Fruit fly (Drosophila melanogaster): ENCODE measurements around the gene CG7330.

CG7330 gene

DNA sequence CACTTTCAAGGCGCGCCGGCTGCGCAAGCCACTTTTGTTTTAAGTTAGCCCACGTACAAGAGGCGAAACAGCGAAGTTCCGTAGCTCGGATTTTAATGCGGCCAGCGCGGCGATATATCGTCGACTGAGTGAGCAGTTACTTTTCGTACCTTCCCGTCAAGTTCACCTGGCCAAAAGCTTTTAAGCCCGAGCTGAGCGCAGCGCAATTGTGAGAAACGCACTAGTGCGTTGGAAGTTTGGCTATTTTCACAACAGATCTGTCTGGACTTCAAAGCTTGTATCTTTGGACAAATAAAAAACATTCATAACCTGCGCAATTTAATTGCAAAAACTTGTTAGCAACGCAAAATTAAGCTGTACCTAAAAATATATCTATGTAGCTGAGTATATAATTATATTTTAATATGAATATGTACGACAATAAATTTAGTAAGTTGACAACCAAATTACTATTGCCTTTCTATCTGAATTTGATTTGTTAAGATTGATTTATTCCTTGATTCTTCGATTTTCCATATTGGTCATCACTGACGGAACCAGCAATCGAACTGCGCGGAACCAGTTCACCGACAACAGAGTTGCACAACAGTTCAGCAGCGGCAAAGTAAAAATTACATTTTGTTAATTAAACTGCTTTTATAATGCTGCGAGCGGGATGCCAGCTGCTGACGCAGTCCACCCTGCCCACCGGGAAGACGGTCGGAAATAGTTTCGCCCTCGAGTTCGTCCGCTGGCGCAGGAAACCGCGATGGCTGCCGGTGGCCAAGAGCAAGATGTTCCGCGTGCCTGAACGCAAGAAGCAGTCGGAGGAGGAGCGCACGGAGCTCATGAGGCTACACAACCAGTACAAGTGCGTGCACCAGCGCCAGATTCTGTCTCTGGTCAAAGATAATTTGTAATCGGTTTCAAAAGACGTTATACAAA lies 42.4 kb upstream of the CG7330 start, which contains the start of the genes CG13698 and mRpS26 (continued):
- TF ChIP-seq Eip93F (GFP tag; optimal IDR thresholded peaks at IDR 0.05) (peak; percentile 40), esn (GFP tag; optimal IDR thresholded peaks at IDR 0.05) (peak; percentile 74), CG11294 (GFP tag; IDR thresholded peaks at IDR 0.05) (peak; percentile 41; the same call in 1 of the 2 replicates), CG34406 (GFP tag; optimal IDR thresholded peaks at IDR 0.05) (peak; percentile 76), CG6276 (GFP tag; optimal IDR thresholded peaks at IDR 0.05) (no peak), topi (GFP tag; optimal IDR thresholded peaks at IDR 0.05) (peak; percentile 55), CG10669 (GFP tag; optimal IDR thresholded peaks at IDR 0.05) (peak; percentile 65), Smox (GFP tag; optimal IDR thresholded peaks at IDR 0.05) (peak; percentile 59), fd85E (GFP tag; optimal IDR thresholded peaks at IDR 0.05) (no peak), CG31627 (GFP tag; optimal IDR thresholded peaks at IDR 0.05) (peak; percentile 62), CG10631 (GFP tag; optimal IDR thresholded peaks at IDR 0.05) (peak; percentile 75), Eip75B (GFP tag; optimal IDR thresholded peaks at IDR 0.05) (peak; percentile 50), CG8119 (GFP tag; IDR thresholded peaks at IDR 0.05) (peak; percentile 37; the same call in 1 of the 3 replicates), Sox102F (GFP tag; optimal IDR thresholded peaks at IDR 0.05) (no peak), eg (GFP tag; IDR thresholded peaks at IDR 0.05) (peak; percentile 52; the same call in 2 of the 3 replicates), CG11762 (GFP tag; optimal IDR thresholded peaks at IDR 0.05; ENCODE audit: insufficient read depth) (peak; percentile 31), cyc (GFP tag; optimal IDR thresholded peaks at IDR 0.05) (peak; percentile 42), Ets96B (tag; optimal IDR thresholded peaks at IDR 0.05) (peak; percentile 64), CG4318 (GFP tag; optimal IDR thresholded peaks at IDR 0.05) (no peak), vri (GFP tag; optimal IDR thresholded peaks at IDR 0.05) (peak; percentile 4)

DNA sequence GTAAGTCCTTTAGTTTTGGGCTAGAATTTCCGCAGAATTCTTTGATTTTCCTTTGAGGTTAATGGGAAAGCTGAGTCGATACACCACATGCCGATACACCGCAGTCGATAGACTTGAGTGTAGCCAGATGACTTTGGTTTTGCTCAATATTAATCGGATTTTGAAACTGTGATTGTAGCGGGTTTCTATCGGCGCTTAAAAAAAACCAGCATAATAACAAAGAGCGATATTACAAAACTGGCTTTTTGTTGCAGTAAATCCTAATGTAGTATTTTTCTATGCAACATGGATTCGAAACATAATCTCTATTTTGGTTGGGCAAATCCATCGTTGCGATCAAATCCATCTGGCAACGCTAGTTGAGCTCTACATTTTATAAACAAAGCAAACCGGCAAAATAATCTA lies 39.3 kb upstream of the CG7330 start, which contains the start of the genes Polr3D and mus304:
Gene Polr3D (minus strand): TSS at position 116 of the 405 bp plus-strand sequence.
Gene mus304 (plus strand): TSS at position 356 of the 405 bp plus-strand sequence.
- TF ChIP-seq CG3032 (tag; optimal IDR thresholded peaks at IDR 0.05) = peak; percentile 41
- TF ChIP-seq dsx (GFP tag; optimal IDR thresholded peaks at IDR 0.05; ENCODE audit: poor library complexity, severe bottlenecking) = peak; percentile 3
- peak; percentile 44 for TF ChIP-seq esn (GFP tag; optimal IDR thresholded peaks at IDR 0.05)
- TF ChIP-seq Sox14 (GFP tag; optimal IDR thresholded peaks at IDR 0.05) = peak; percentile 64
- peak; percentile 15 for TF ChIP-seq Eip75B (GFP tag; optimal IDR thresholded peaks at IDR 0.05)
- TF ChIP-seq CG31627 (GFP tag; optimal IDR thresholded peaks at IDR 0.05) = peak; percentile 6
- TF ChIP-seq Hr39 (GFP tag; optimal IDR thresholded peaks at IDR 0.05) = peak; percentile 11
- TF ChIP-seq Met (GFP tag; optimal IDR thresholded peaks at IDR 0.05) = no peak
- peak; percentile 20 for TF ChIP-seq CG10631 (GFP tag; optimal IDR thresholded peaks at IDR 0.05)
- no peak for TF ChIP-seq dac (GFP tag; optimal IDR thresholded peaks at IDR 0.05)
- TF ChIP-seq lz (GFP tag; optimal IDR thresholded peaks at IDR 0.05) = peak; percentile 49
- TF ChIP-seq Ets96B (tag; optimal IDR thresholded peaks at IDR 0.05) = peak; percentile 1
- no peak for TF ChIP-seq Gug (GFP tag; IDR thresholded peaks at IDR 0.05)
- TF ChIP-seq net (GFP tag; optimal IDR thresholded peaks at IDR 0.05) = no peak
- TF ChIP-seq Hr4 (GFP tag; optimal IDR thresholded peaks at IDR 0.05) = peak; percentile 3
- TF ChIP-seq Eip78C (GFP tag) = peak; percentile 56

DNA sequence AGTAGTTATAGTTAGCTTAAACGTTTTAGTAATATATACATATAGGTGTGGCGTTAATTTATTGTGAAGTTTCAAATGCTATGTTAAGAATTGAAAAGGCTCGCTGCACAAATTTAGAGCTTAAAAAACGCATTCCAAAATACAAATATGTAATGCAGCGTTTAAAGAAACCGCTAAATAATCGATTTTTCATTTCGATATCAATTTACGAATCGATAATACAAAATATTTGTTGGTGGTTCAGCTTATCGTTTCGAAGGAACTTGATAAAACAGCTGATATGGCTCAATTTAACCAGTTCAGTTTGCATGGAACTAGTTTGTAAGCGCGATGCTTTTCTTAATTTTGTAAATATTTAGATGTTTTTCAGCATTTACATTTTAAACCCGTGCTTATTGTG lies 36.1 kb upstream of the CG7330 start, which contains the start of the genes CG32195 and CG7341:
Gene CG32195 (plus strand): TSS at position 291 of the 400 bp plus-strand sequence.
Gene CG7341 (plus strand): TSS at position 291 of the 400 bp plus-strand sequence.
- TF ChIP-seq Sox102F (GFP tag; optimal IDR thresholded peaks at IDR 0.05) (no peak), fkh (GFP tag; optimal IDR thresholded peaks at IDR 0.05) (peak; percentile 40), eg (GFP tag; IDR thresholded peaks at IDR 0.05) (no peak), CG1621 (tag; optimal IDR thresholded peaks at IDR 0.05) (no peak)
